Comparison of ENCODE assay signal across 1 fruit fly cellular context in genomic region chrX:19322945-19323834, dm6.
TF ChIP-seq lines count a peak whose summit lies in the region.

No protein-coding gene starts in this region.

TF ChIP-seq in whole organism, embryonic, 481 proteins besides CTCF, POLR2A, EP300 and RAD21 (continued from another document and continues in another):
- TF ChIP-seq CG11723 (GFP tag; optimal IDR thresholded peaks at IDR 0.05; lab: Kevin White, UChicago) (no peak), CG42726 (GFP tag; IDR thresholded peaks at IDR 0.05; lab: Robert Waterston, UW; ENCODE audit: partially characterized antibody) (no peak), gem (tag; optimal IDR thresholded peaks at IDR 0.05; lab: Kevin White, UChicago) (no peak), kah (GFP tag; optimal IDR thresholded peaks at IDR 0.05; lab: Kevin White, UChicago) (no peak), CG8290 (GFP tag; optimal IDR thresholded peaks at IDR 0.05; lab: Kevin White, UChicago) (no peak), CG8290 (tag; optimal IDR thresholded peaks at IDR 0.05; lab: Kevin White, UChicago) (no peak), Nf-YB (GFP tag; optimal IDR thresholded peaks at IDR 0.05; lab: Kevin White, UChicago) (no peak), CG12155 (GFP tag; optimal IDR thresholded peaks at IDR 0.05; lab: Kevin White, UChicago) (no peak), ap (GFP tag; IDR thresholded peaks at IDR 0.05; lab: Robert Waterston, UW) (no peak), CG2202 (tag; optimal IDR thresholded peaks at IDR 0.05; lab: Kevin White, UChicago) (no peak), sc (optimal IDR thresholded peaks at IDR 0.05; lab: Kevin White, UChicago) (no peak), sc (GFP tag; optimal IDR thresholded peaks at IDR 0.05; lab: Kevin White, UChicago) (no peak), jumu (GFP tag; optimal IDR thresholded peaks at IDR 0.05; lab: Kevin White, UChicago) (no peak), Gsc (GFP tag; IDR thresholded peaks at IDR 0.05; lab: Robert Waterston, UW) (peak; percentile 12; the same call in 1 of the 2 replicates), Tbp (GFP tag; optimal IDR thresholded peaks at IDR 0.05; lab: Kevin White, UChicago) (no peak), E2f1 (GFP tag; IDR thresholded peaks at IDR 0.05; lab: Robert Waterston, UW) (no peak), E2f2 (GFP tag; IDR thresholded peaks at IDR 0.05; lab: Robert Waterston, UW) (no peak), NC2α (GFP tag; optimal IDR thresholded peaks at IDR 0.05; lab: Kevin White, UChicago) (no peak), twi (tag; optimal IDR thresholded peaks at IDR 0.05; lab: Kevin White, UChicago) (no peak), Nf-YC (tag; optimal IDR thresholded peaks at IDR 0.05; lab: Kevin White, UChicago) (no peak), CG4282 (GFP tag; optimal IDR thresholded peaks at IDR 0.05; lab: Kevin White, UChicago) (no peak), sima (GFP tag; optimal IDR thresholded peaks at IDR 0.05; lab: Kevin White, UChicago) (no peak), Spps (tag; optimal IDR thresholded peaks at IDR 0.05; lab: Kevin White, UChicago) (no peak), CG6791 (GFP tag; IDR thresholded peaks at IDR 0.05; lab: Robert Waterston, UW; ENCODE audit: partially characterized antibody) (0 out of 3 replicates have a peak, but pooled peaks have one; percentile 41), btn (GFP tag; optimal IDR thresholded peaks at IDR 0.05; lab: Kevin White, UChicago) (no peak), fu2 (GFP tag; optimal IDR thresholded peaks at IDR 0.05; lab: Kevin White, UChicago) (no peak), Max (GFP tag; optimal IDR thresholded peaks at IDR 0.05; lab: Kevin White, UChicago) (no peak), Opbp (GFP tag; IDR thresholded peaks at IDR 0.05; lab: Robert Waterston, UW; ENCODE audit: partially characterized antibody) (no peak), zfh1 (GFP tag; IDR thresholded peaks at IDR 0.05; lab: Robert Waterston, UW) (peak; percentile 58), gsb (GFP tag; IDR thresholded peaks at IDR 0.05; lab: Robert Waterston, UW) (no peak), CG2129 (GFP tag; IDR thresholded peaks at IDR 0.05; lab: Robert Waterston, UW; ENCODE audit: partially characterized antibody) (no peak), HLHmδ (GFP tag; optimal IDR thresholded peaks at IDR 0.05; lab: Kevin White, UChicago) (no peak), CG2889 (GFP tag; IDR thresholded peaks at IDR 0.05; lab: Robert Waterston, UW) (no peak), Hr51 (GFP tag; optimal IDR thresholded peaks at IDR 0.05; lab: Kevin White, UChicago) (no peak), CG17186 (GFP tag; optimal IDR thresholded peaks at IDR 0.05; lab: Kevin White, UChicago) (no peak), Six4 (GFP tag; optimal IDR thresholded peaks at IDR 0.05; lab: Kevin White, UChicago) (no peak), CG6854 (GFP tag; optimal IDR thresholded peaks at IDR 0.05; lab: Kevin White, UChicago) (no peak), pb (GFP tag; optimal IDR thresholded peaks at IDR 0.05; lab: Kevin White, UChicago) (no peak), CG10147 (GFP tag; optimal IDR thresholded peaks at IDR 0.05; lab: Kevin White, UChicago) (no peak), HHEX (GFP tag; optimal IDR thresholded peaks at IDR 0.05; lab: Kevin White, UChicago) (no peak), CG6765 (GFP tag; optimal IDR thresholded peaks at IDR 0.05; lab: Kevin White, UChicago) (no peak), Ada2b (GFP tag; IDR thresholded peaks at IDR 0.05; lab: Robert Waterston, UW) (no peak), lola (GFP tag; optimal IDR thresholded peaks at IDR 0.05; lab: Kevin White, UChicago) (peak in 1 of 3 experiments; percentile 22), peb (GFP tag; IDR thresholded peaks at IDR 0.05; lab: Robert Waterston, UW) (0 out of 2 replicates have a peak, but pooled peaks have one; percentile 12), insv (GFP tag; optimal IDR thresholded peaks at IDR 0.05; lab: Kevin White, UChicago) (no peak), ERR (GFP tag; optimal IDR thresholded peaks at IDR 0.05; lab: Kevin White, UChicago) (no peak), Hey (tag; optimal IDR thresholded peaks at IDR 0.05; lab: Kevin White, UChicago) (no peak), CG34224 (GFP tag; IDR thresholded peaks at IDR 0.05; lab: Robert Waterston, UW; ENCODE audit: partially characterized antibody) (0 out of 3 replicates have a peak, but pooled peaks have one; percentile 38), CG15269 (tag; optimal IDR thresholded peaks at IDR 0.05; lab: Kevin White, UChicago) (no peak), lov (optimal IDR thresholded peaks at IDR 0.05; lab: Kevin White, UChicago) (no peak), lov (GFP tag; IDR thresholded peaks at IDR 0.05; lab: Robert Waterston, UW) (no peak), tio (GFP tag; optimal IDR thresholded peaks at IDR 0.05; lab: Kevin White, UChicago) (no peak), corto (GFP tag; optimal IDR thresholded peaks at IDR 0.05; lab: Kevin White, UChicago) (no peak), Mrtf (GFP tag; IDR thresholded peaks at IDR 0.05; lab: Robert Waterston, UW) (no peak), chm (GFP tag; IDR thresholded peaks at IDR 0.05; lab: Robert Waterston, UW) (no peak), CG4404 (GFP tag; IDR thresholded peaks at IDR 0.05; lab: Robert Waterston, UW) (peak; percentile 53), CG8765 (GFP tag; IDR thresholded peaks at IDR 0.05; lab: Robert Waterston, UW) (peak; percentile 75), CG15514 (GFP tag; optimal IDR thresholded peaks at IDR 0.05; lab: Kevin White, UChicago) (no peak), CG7839 (tag; optimal IDR thresholded peaks at IDR 0.05; lab: Kevin White, UChicago) (no peak), MBD-R2 (GFP tag; IDR thresholded peaks at IDR 0.05; lab: Robert Waterston, UW) (no peak), ab (GFP tag; optimal IDR thresholded peaks at IDR 0.05; lab: Kevin White, UChicago) (no peak), her (GFP tag; optimal IDR thresholded peaks at IDR 0.05; lab: Kevin White, UChicago) (no peak), TFAM (GFP tag; optimal IDR thresholded peaks at IDR 0.05; lab: Kevin White, UChicago) (no peak), CG17568 (GFP tag; optimal IDR thresholded peaks at IDR 0.05; lab: Kevin White, UChicago) (no peak), CG34376 (GFP tag; optimal IDR thresholded peaks at IDR 0.05; lab: Kevin White, UChicago) (no peak), shn (GFP tag; optimal IDR thresholded peaks at IDR 0.05; lab: Kevin White, UChicago) (no peak), Chrac-16 (GFP tag; optimal IDR thresholded peaks at IDR 0.05; lab: Kevin White, UChicago) (no peak), NC2β (GFP tag; optimal IDR thresholded peaks at IDR 0.05; lab: Kevin White, UChicago) (no peak), chinmo (GFP tag; IDR thresholded peaks at IDR 0.05; lab: Robert Waterston, UW; ENCODE audit: partially characterized antibody) (no peak), Sry-β (GFP tag; optimal IDR thresholded peaks at IDR 0.05; lab: Kevin White, UChicago) (no peak), toy (GFP tag; IDR thresholded peaks at IDR 0.05; lab: Robert Waterston, UW) (no peak), dmrt11E (tag; optimal IDR thresholded peaks at IDR 0.05; lab: Kevin White, UChicago) (peak; percentile 57), Stat92E (GFP tag; optimal IDR thresholded peaks at IDR 0.05; lab: Kevin White, UChicago) (no peak), bcd (GFP tag; optimal IDR thresholded peaks at IDR 0.05; lab: Kevin White, UChicago) (no peak), CG14667 (GFP tag; IDR thresholded peaks at IDR 0.05; lab: Robert Waterston, UW) (no peak), CG17359 (tag; optimal IDR thresholded peaks at IDR 0.05; lab: Kevin White, UChicago) (no peak), gro (GFP tag; optimal IDR thresholded peaks at IDR 0.05; lab: Kevin White, UChicago) (no peak), CG4424 (GFP tag; optimal IDR thresholded peaks at IDR 0.05; lab: Kevin White, UChicago) (no peak), CG14441 (GFP tag; IDR thresholded peaks at IDR 0.05; lab: Robert Waterston, UW) (peak; percentile 32; the same call in 1 of the 2 replicates), CG11085 (GFP tag; IDR thresholded peaks at IDR 0.05; lab: Robert Waterston, UW) (0 out of 2 replicates have a peak, but pooled peaks have one; percentile 10), en (GFP tag; optimal IDR thresholded peaks at IDR 0.05; lab: Kevin White, UChicago) (no peak), Dip3 (GFP tag; optimal IDR thresholded peaks at IDR 0.05; lab: Kevin White, UChicago) (no peak), bsh (GFP tag; optimal IDR thresholded peaks at IDR 0.05; lab: Kevin White, UChicago) (no peak), br (optimal IDR thresholded peaks at IDR 0.05; lab: Kevin White, UChicago) (no peak), CG18011 (GFP tag; optimal IDR thresholded peaks at IDR 0.05; lab: Kevin White, UChicago) (no peak), schlank (tag; optimal IDR thresholded peaks at IDR 0.05; lab: Kevin White, UChicago) (no peak), CG13775 (GFP tag; optimal IDR thresholded peaks at IDR 0.05; lab: Kevin White, UChicago) (no peak), CG14710 (tag; optimal IDR thresholded peaks at IDR 0.05; lab: Kevin White, UChicago) (peak; percentile 29), Fer1 (GFP tag; optimal IDR thresholded peaks at IDR 0.05; lab: Kevin White, UChicago) (no peak), CG12744 (GFP tag; optimal IDR thresholded peaks at IDR 0.05; lab: Kevin White, UChicago) (no peak), CG1647 (GFP tag; optimal IDR thresholded peaks at IDR 0.05; lab: Kevin White, UChicago) (no peak), fd96Cb (tag; optimal IDR thresholded peaks at IDR 0.05; lab: Kevin White, UChicago) (no peak), zf30C (GFP tag; optimal IDR thresholded peaks at IDR 0.05; lab: Kevin White, UChicago) (peak; percentile 85), knrl (GFP tag; IDR thresholded peaks at IDR 0.05; lab: Robert Waterston, UW; ENCODE audit: partially characterized antibody) (peak; percentile 25; the same call in 1 of the 3 replicates), eve (GFP tag; optimal IDR thresholded peaks at IDR 0.05; lab: Kevin White, UChicago) (no peak), CG1603 (tag; optimal IDR thresholded peaks at IDR 0.05; lab: Kevin White, UChicago) (peak; percentile 24), bbx (GFP tag; IDR thresholded peaks at IDR 0.05; lab: Robert Waterston, UW; ENCODE audit: partially characterized antibody) (no peak), tin (GFP tag; optimal IDR thresholded peaks at IDR 0.05; lab: Kevin White, UChicago) (no peak), MTF-1 (GFP tag; optimal IDR thresholded peaks at IDR 0.05; lab: Kevin White, UChicago; ENCODE audit: borderline replicate concordance) (no peak), Deaf1 (tag; optimal IDR thresholded peaks at IDR 0.05; lab: Kevin White, UChicago) (no peak), ase (GFP tag; IDR thresholded peaks at IDR 0.05; lab: Robert Waterston, UW) (no peak), Hand (GFP tag; optimal IDR thresholded peaks at IDR 0.05; lab: Kevin White, UChicago) (no peak), Elba2 (GFP tag; optimal IDR thresholded peaks at IDR 0.05; lab: Kevin White, UChicago) (no peak), CG14050 (GFP tag; IDR thresholded peaks at IDR 0.05; lab: Robert Waterston, UW) (no peak), lbe (GFP tag; optimal IDR thresholded peaks at IDR 0.05; lab: Kevin White, UChicago) (no peak), psq (GFP tag; optimal IDR thresholded peaks at IDR 0.05; lab: Kevin White, UChicago) (no peak), Bteb2 (GFP tag; optimal IDR thresholded peaks at IDR 0.05; lab: Kevin White, UChicago) (no peak), ATbp (GFP tag; optimal IDR thresholded peaks at IDR 0.05; lab: Kevin White, UChicago) (no peak), CG32532 (GFP tag; IDR thresholded peaks at IDR 0.05; lab: Robert Waterston, UW) (no peak), PHDP (tag; optimal IDR thresholded peaks at IDR 0.05; lab: Kevin White, UChicago) (no peak), esg (GFP tag; conservative IDR thresholded peaks at IDR 0.05; lab: Robert Waterston, UW) (no peak), ac (GFP tag; optimal IDR thresholded peaks at IDR 0.05; lab: Kevin White, UChicago) (peak; percentile 28), CG30020 (tag; optimal IDR thresholded peaks at IDR 0.05; lab: Kevin White, UChicago) (no peak), C15 (GFP tag; IDR thresholded peaks at IDR 0.05; lab: Robert Waterston, UW) (no peak), CG11456 (GFP tag; IDR thresholded peaks at IDR 0.05; lab: Robert Waterston, UW) (0 out of 3 replicates have a peak, but pooled peaks have one; percentile 19), z (GFP tag; IDR thresholded peaks at IDR 0.05; lab: Robert Waterston, UW) (no peak), CG6654 (GFP tag; optimal IDR thresholded peaks at IDR 0.05; lab: Kevin White, UChicago) (no peak), Oaz (GFP tag; IDR thresholded peaks at IDR 0.05; lab: Robert Waterston, UW) (no peak), HLH54F (GFP tag; optimal IDR thresholded peaks at IDR 0.05; lab: Kevin White, UChicago) (no peak), ranshi (GFP tag; IDR thresholded peaks at IDR 0.05; lab: Robert Waterston, UW) (peak; percentile 16; the same call in 1 of the 2 replicates), tll (GFP tag; optimal IDR thresholded peaks at IDR 0.05; lab: Kevin White, UChicago) (no peak), ftz-f1 (GFP tag; optimal IDR thresholded peaks at IDR 0.05; lab: Kevin White, UChicago) (no peak), ara (GFP tag; IDR thresholded peaks at IDR 0.05; lab: Robert Waterston, UW) (0 out of 2 replicates have a peak, but pooled peaks have one; percentile 32), BEAF-32 (GFP tag; optimal IDR thresholded peaks at IDR 0.05; lab: Kevin White, UChicago) (no peak), H2.0 (GFP tag; IDR thresholded peaks at IDR 0.05; lab: Robert Waterston, UW) (no peak), CG4707 (GFP tag; optimal IDR thresholded peaks at IDR 0.05; lab: Kevin White, UChicago) (no peak), hb (GFP tag; IDR thresholded peaks at IDR 0.05; lab: Robert Waterston, UW; ENCODE audit: partially characterized antibody) (no peak), ash1 (GFP tag; optimal IDR thresholded peaks at IDR 0.05; lab: Kevin White, UChicago) (no peak), da (GFP tag; optimal IDR thresholded peaks at IDR 0.05; lab: Kevin White, UChicago) (no peak), pum (GFP tag; optimal IDR thresholded peaks at IDR 0.05; lab: Kevin White, UChicago) (no peak), Hmr (GFP tag; optimal IDR thresholded peaks at IDR 0.05; lab: Kevin White, UChicago) (no peak), Atf3 (GFP tag; optimal IDR thresholded peaks at IDR 0.05; lab: Kevin White, UChicago) (no peak), dpn (GFP tag; optimal IDR thresholded peaks at IDR 0.05; lab: Kevin White, UChicago) (no peak), fru (optimal IDR thresholded peaks at IDR 0.05; lab: Kevin White, UChicago) (no peak), CG12104 (GFP tag; optimal IDR thresholded peaks at IDR 0.05; lab: Kevin White, UChicago) (no peak), Hr39 (optimal IDR thresholded peaks at IDR 0.05; lab: Kevin White, UChicago) (no peak), trh (GFP tag; optimal IDR thresholded peaks at IDR 0.05; lab: Kevin White, UChicago) (no peak)
